Worm (Caenorhabditis elegans): ENCODE data around the gene srd-54.

DNA sequence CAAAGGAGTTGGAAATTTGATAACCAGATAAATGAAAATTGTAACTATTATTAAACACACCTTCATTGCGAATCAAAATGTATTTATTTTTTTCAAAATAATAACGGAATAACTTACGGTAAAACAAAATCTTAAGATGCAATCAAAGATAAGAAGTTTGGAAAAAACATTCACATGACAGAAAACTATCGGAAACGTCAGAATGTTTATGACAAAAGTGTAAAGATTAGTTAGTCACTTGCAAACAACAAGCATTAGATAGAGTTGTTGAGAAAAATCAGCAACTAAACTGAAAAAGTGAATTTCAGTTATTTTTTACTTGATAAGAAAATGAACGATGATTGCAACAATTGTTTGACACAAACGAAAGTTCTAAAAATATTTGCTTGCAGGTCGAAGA lies 12.3 kb upstream of the srd-54 start:
- TF ChIP-seq hlh-4 (tag; optimal IDR thresholded peaks at IDR 0.05) (no peak), elt-3 (tag; optimal IDR thresholded peaks at IDR 0.05) (peak in 1 of 6 experiments; percentile 0), lin-15B (tag; optimal IDR thresholded peaks at IDR 0.05) (no peak), unc-62 (GFP tag; optimal IDR thresholded peaks at IDR 0.05) (no peak), ztf-11 (tag; optimal IDR thresholded peaks at IDR 0.05) (no peak), jun-1 (tag; optimal IDR thresholded peaks at IDR 0.05) (no peak), grh-1 (GFP tag; IDR thresholded peaks at IDR 0.05) (no peak), nhr-85 (tag) (peak; percentile 39), dpl-1 (GFP tag; optimal IDR thresholded peaks at IDR 0.05) (no peak), skn-1 (tag; optimal IDR thresholded peaks at IDR 0.05) (no peak), nhr-11 (tag; optimal IDR thresholded peaks at IDR 0.05) (no peak), ceh-82 (tag; optimal IDR thresholded peaks at IDR 0.05) (no peak), rnt-1 (tag; optimal IDR thresholded peaks at IDR 0.05) (no peak)
